Worm (Caenorhabditis elegans) whole organism, L1 larva: Measurements from ENCODE around the gene C03B1.5.
A peak's percentile ranks its signal among the peaks of the same experiment; 100 is the strongest.

Experiments used
- aha-1 ChIP-seq: fragments of 150-350 bp; optimal IDR thresholded peaks from 2 replicates; lab custom pipeline; 2014; ENCODE audit warnings: missing biosample characterization, missing genetic modification characterization
- ama-1 ChIP-seq: fragments of 150-350 bp; optimal IDR thresholded peaks from 2 replicates; lab custom pipeline; 2014
- blmp-1 ChIP-seq: fragments of 150-350 bp; optimal IDR thresholded peaks from 2 replicates; lab custom pipeline; 2014; ENCODE audit warnings: missing biosample characterization, missing genetic modification characterization
- ceh-90 ChIP-seq: sonication (generic microtip); optimal IDR thresholded peaks from 2 replicates; lab custom pipeline; 2016; ENCODE audit warnings: missing genetic modification characterization, missing compliant biosample characterization
- dsc-1 ChIP-seq: sonication (generic microtip); optimal IDR thresholded peaks from 2 replicates; lab custom pipeline; 2016; ENCODE audit warnings: mild to moderate bottlenecking, missing genetic modification characterization, missing compliant biosample characterization
- efl-1 ChIP-seq, 4 experiments: fragments of 150-350 bp; optimal IDR thresholded peaks in 3 of 4; peaks in 1 of 4; 1 replicate in 1 of 4; 2 replicates in 3 of 4; lab custom pipeline; 2014; ENCODE audit warnings: missing biosample characterization in 2 of 4, missing genetic modification characterization in 2 of 4, missing genetic modification reagents in 2 of 4
- egl-13 ChIP-seq: sonication (generic microtip); optimal IDR thresholded peaks from 2 replicates; lab custom pipeline; 2016; ENCODE audit warnings: missing genotype, missing genetic modification reagents, missing genetic modification characterization, missing compliant biosample characterization
- elt-2 ChIP-seq: sonication (generic microtip); optimal IDR thresholded peaks from 2 replicates; lab custom pipeline; 2016; ENCODE audit warnings: missing genetic modification characterization, mild to moderate bottlenecking, inconsistent platforms, missing compliant biosample characterization, missing genetic modification reagents
- elt-3 ChIP-seq, 6 experiments: fragments of 150-350 bp in 1 of 6; sonication (generic microtip); optimal IDR thresholded peaks; 2 replicates each; lab custom pipeline; 2017 to 2018; ENCODE audit warnings: missing biosample characterization in 6 of 6, missing genetic modification characterization in 6 of 6, inconsistent platforms in 1 of 6
- ets-5 ChIP-seq: fragments of 200-800 bp; sonication (Bioruptor generic); IDR thresholded peaks from 2 replicates; pipeline ENCODE4 v1.3.6; 2022; ENCODE audit warnings: missing genetic modification characterization, missing compliant biosample characterization
- fkh-8 ChIP-seq: sonication (generic microtip); optimal IDR thresholded peaks from 2 replicates; lab custom pipeline; 2016; ENCODE audit warnings: mild to moderate bottlenecking, missing genetic modification characterization, missing compliant biosample characterization
- fos-1 ChIP-seq: fragments of 150-350 bp; optimal IDR thresholded peaks from 2 replicates; lab custom pipeline; 2014; ENCODE audit warnings: missing biosample characterization, missing genetic modification characterization
- grh-1 ChIP-seq: fragments of 200-800 bp; sonication (Bioruptor generic); IDR thresholded peaks from 2 replicates; pipeline ENCODE4 v1.3.6; 2022; ENCODE audit warnings: missing genetic modification reagents, missing genetic modification characterization, missing compliant biosample characterization
- hpl-2 ChIP-seq: fragments of 150-350 bp; optimal IDR thresholded peaks from 2 replicates; lab custom pipeline; 2014; ENCODE audit warnings: missing biosample characterization, missing genetic modification reagents, missing genetic modification characterization
- lin-14 ChIP-seq: fragments of 200-800 bp; sonication (Bioruptor generic); optimal IDR thresholded peaks from 2 replicates; lab custom pipeline; 2018; ENCODE audit warnings: mild to moderate bottlenecking, missing genetic modification characterization, moderate library complexity, missing compliant biosample characterization
- lin-15B ChIP-seq: fragments of 150-350 bp; sonication (generic microtip); optimal IDR thresholded peaks from 3 replicates; lab custom pipeline; 2014; ENCODE audit warnings: missing biosample characterization, missing genetic modification characterization
- lin-35 ChIP-seq, 2 experiments: fragments of 150-350 bp; optimal IDR thresholded peaks; 2 replicates each; lab custom pipeline; 2014; ENCODE audit warnings: missing biosample characterization in 2 of 2, missing genetic modification characterization in 2 of 2, missing genetic modification reagents in 2 of 2
- lin-39 ChIP-seq: fragments of 150-350 bp; optimal IDR thresholded peaks from 2 replicates; lab custom pipeline; 2014; ENCODE audit warnings: missing biosample characterization, missing genetic modification reagents, missing genetic modification characterization
- lir-3 ChIP-seq: sonication (generic microtip); optimal IDR thresholded peaks from 2 replicates; lab custom pipeline; 2016; ENCODE audit warnings: mild to moderate bottlenecking, missing genetic modification characterization, moderate library complexity, missing compliant biosample characterization; ENCODE audit not compliant: poor library complexity
- mab-9 ChIP-seq: fragments of 200-800 bp; sonication (Bioruptor generic); IDR thresholded peaks from 2 replicates; pipeline ENCODE4 v1.3.6; 2022; ENCODE audit warnings: missing genetic modification reagents, missing genetic modification characterization, missing compliant biosample characterization
- mef-2 ChIP-seq: fragments of 150-350 bp; optimal IDR thresholded peaks from 2 replicates; lab custom pipeline; 2014; ENCODE audit warnings: missing biosample characterization, missing genetic modification characterization
- mep-1 ChIP-seq: fragments of 150-350 bp; optimal IDR thresholded peaks from 2 replicates; lab custom pipeline; 2014; ENCODE audit warnings: missing biosample characterization, missing genetic modification characterization
- nhr-12 ChIP-seq: sonication (generic microtip); optimal IDR thresholded peaks from 2 replicates; lab custom pipeline; 2017; ENCODE audit warnings: missing biosample characterization, missing genetic modification characterization
- nhr-19 ChIP-seq: fragments of 200-800 bp; sonication (Bioruptor generic); conservative IDR thresholded peaks from 2 replicates; pipeline ENCODE4 v1.3.6; 2022; ENCODE audit warnings: missing genetic modification characterization, missing compliant biosample characterization
- nhr-237 ChIP-seq: fragments of 150-350 bp; optimal IDR thresholded peaks from 2 replicates; lab custom pipeline; 2014; ENCODE audit warnings: missing biosample characterization, missing genetic modification characterization
- nhr-28 ChIP-seq: fragments of 150-350 bp; optimal IDR thresholded peaks from 2 replicates; lab custom pipeline; 2014; ENCODE audit warnings: missing biosample characterization, missing genetic modification characterization
- nhr-47 ChIP-seq: sonication (generic microtip); optimal IDR thresholded peaks from 2 replicates; lab custom pipeline; 2016; ENCODE audit warnings: mild to moderate bottlenecking, missing genetic modification characterization, moderate library complexity, missing compliant biosample characterization
- nhr-85 ChIP-seq: sonication (generic microtip); peaks from one replicate; lab custom pipeline; 2016; ENCODE audit warnings: missing genetic modification characterization, inconsistent platforms, missing compliant biosample characterization
- nhr-90 ChIP-seq: sonication (generic microtip); optimal IDR thresholded peaks from 2 replicates; lab custom pipeline; 2016; ENCODE audit warnings: mild to moderate bottlenecking, missing genetic modification characterization, missing compliant biosample characterization; ENCODE audit not compliant: poor library complexity
- pag-3 ChIP-seq: sonication (generic microtip); optimal IDR thresholded peaks from 2 replicates; lab custom pipeline; 2017; ENCODE audit warnings: missing genetic modification characterization, mild to moderate bottlenecking, missing compliant biosample characterization, antibody characterized with exemption, borderline replicate concordance; ENCODE audit not compliant: insufficient read depth
- pax-3 ChIP-seq: fragments of 200-800 bp; sonication (Bioruptor generic); optimal IDR thresholded peaks from 2 replicates; lab custom pipeline; 2018; ENCODE audit warnings: mild to moderate bottlenecking, missing genetic modification characterization, moderate library complexity, missing compliant biosample characterization
- rnt-1 ChIP-seq: sonication (generic microtip); optimal IDR thresholded peaks from 2 replicates; lab custom pipeline; 2016; ENCODE audit warnings: mild to moderate bottlenecking, missing genetic modification characterization, moderate library complexity, missing compliant biosample characterization
- sup-37 ChIP-seq: fragments of 200-800 bp; sonication (Bioruptor generic); optimal IDR thresholded peaks from 2 replicates; lab custom pipeline; 2018; ENCODE audit warnings: mild to moderate bottlenecking, missing genetic modification characterization, missing compliant biosample characterization
- tbx-2 ChIP-seq: sonication (generic microtip); optimal IDR thresholded peaks from 2 replicates; lab custom pipeline; 2016; ENCODE audit warnings: missing genetic modification characterization, missing compliant biosample characterization
- unc-62 ChIP-seq: fragments of 150-350 bp; optimal IDR thresholded peaks from 2 replicates; lab custom pipeline; 2014; ENCODE audit warnings: missing biosample characterization, missing genetic modification reagents, missing genetic modification characterization
- vab-15 ChIP-seq: sonication (generic microtip); optimal IDR thresholded peaks from 2 replicates; lab custom pipeline; 2017; ENCODE audit warnings: missing genotype, mild to moderate bottlenecking, missing genetic modification characterization, missing compliant biosample characterization
- xbp-1 ChIP-seq: sonication (generic microtip); optimal IDR thresholded peaks from 2 replicates; lab custom pipeline; 2016; ENCODE audit warnings: missing genetic modification characterization, missing compliant biosample characterization
- zip-4 ChIP-seq: fragments of 200-800 bp; sonication (Bioruptor generic); optimal IDR thresholded peaks from 2 replicates; lab custom pipeline; 2018; ENCODE audit warnings: mild to moderate bottlenecking, missing genetic modification characterization, moderate library complexity, missing compliant biosample characterization
- ztf-11 ChIP-seq, 2 experiments: sonication (generic microtip); optimal IDR thresholded peaks; 2 replicates each; lab custom pipeline; 2016 to 2017; ENCODE audit warnings: missing genetic modification characterization in 2 of 2, missing biosample characterization in 1 of 2, missing compliant biosample characterization in 1 of 2

The C03B1.5 gene

ce11 chrX:6355030-6355635 lies at the start of gene C03B1.5:
Gene C03B1.5, plus strand, starts transcription at chrX:6355585.
- TF ChIP-seq elt-2 (peak; percentile 15), grh-1 (no peak), hpl-2 (no peak), nhr-19 (GFP tag; lab: Robert Waterston, UW) (no peak), zip-4 (no peak), nhr-28 (tag; lab: Kevin White, UChicago) (no peak), rnt-1 (no peak), mab-9 (GFP tag; lab: Robert Waterston, UW) (no peak), dsc-1 (tag; lab: Kevin White, UChicago) (no peak), efl-1 (optimal IDR thresholded peaks at IDR 0.05; lab: Kevin White, UChicago) (no peak), efl-1 (GFP tag; optimal IDR thresholded peaks at IDR 0.05 in 1 of 2; lab: Kevin White, UChicago) (peak in 1 of 2 experiments; percentile 91), nhr-47 (tag; lab: Kevin White, UChicago) (no peak)

- TF ChIP-seq ama-1 (lab: Kevin White, UChicago) (no peak), blmp-1 (tag; lab: Kevin White, UChicago) (no peak), lin-35 (GFP tag; optimal IDR thresholded peaks at IDR 0.05; lab: Kevin White, UChicago) (no peak), nhr-12 (tag; lab: Kevin White, UChicago) (no peak), sup-37 (GFP tag; lab: Kevin White, UChicago) (no peak), xbp-1 (no peak), ceh-90 (tag; lab: Kevin White, UChicago) (no peak), aha-1 (tag; lab: Kevin White, UChicago) (no peak)
These were observed 44.0 kb upstream of the C03B1.5 start, which contains the start of gene npr-38 for ce11 chrX:6311391-6311790. Gene npr-38, plus strand, starts transcription at chrX:6311691.

ce11 chrX:6318803-6319202 lies 36.6 kb upstream of the C03B1.5 start:
- TF ChIP-seq mef-2 (tag; lab: Kevin White, UChicago) (no peak), egl-13 (tag; lab: Kevin White, UChicago) (no peak), mep-1 (tag; lab: Kevin White, UChicago) (peak; percentile 6), nhr-47 (tag; lab: Kevin White, UChicago) (no peak), ets-5 (GFP tag; lab: Robert Waterston, UW) (no peak), lin-15B (tag; lab: Kevin White, UChicago) (no peak), nhr-237 (no peak), efl-1 (optimal IDR thresholded peaks at IDR 0.05; lab: Kevin White, UChicago) (no peak), efl-1 (GFP tag; optimal IDR thresholded peaks at IDR 0.05 in 1 of 2; lab: Kevin White, UChicago) (no peak), ztf-11 (tag; optimal IDR thresholded peaks at IDR 0.05; lab: Kevin White, UChicago) (no peak), elt-3 (tag; optimal IDR thresholded peaks at IDR 0.05; lab: Kevin White, UChicago) (no peak), nhr-12 (tag; lab: Kevin White, UChicago) (no peak), lin-14 (GFP tag; lab: Kevin White, UChicago) (peak; percentile 31), pax-3 (tag; lab: Kevin White, UChicago) (no peak), ama-1 (lab: Kevin White, UChicago) (no peak), nhr-90 (tag; lab: Kevin White, UChicago) (no peak), nhr-85 (tag; lab: Kevin White, UChicago) (peak; percentile 84), zip-4 (no peak), lir-3 (no peak), grh-1 (0 out of 2 replicates have a peak, but pooled peaks have one; percentile 12), lin-39 (tag; lab: Kevin White, UChicago) (no peak), tbx-2 (tag; lab: Kevin White, UChicago) (peak; percentile 1), fos-1 (no peak), unc-62 (GFP tag; lab: Kevin White, UChicago) (no peak), pag-3 (tag; lab: Kevin White, UChicago) (no peak), vab-15 (no peak), nhr-19 (GFP tag; lab: Robert Waterston, UW) (no peak), fkh-8 (tag; lab: Kevin White, UChicago) (no peak)
